Worm (Caenorhabditis elegans) whole organism, mixed stage, embryonic: ENCODE results near the gene hcf-1.

Experiments
- lin-13 ChIP-seq: fragments of 150-350 bp; optimal IDR thresholded peaks from 2 replicates; lab custom pipeline; 2014; ENCODE audit warnings: missing biosample characterization, missing genetic modification characterization
- snpc-4 ChIP-seq: fragments of 150-350 bp; optimal IDR thresholded peaks from 2 replicates; lab custom pipeline; 2014; ENCODE audit warnings: missing biosample characterization, missing genetic modification characterization
- unc-39 ChIP-seq: fragments of 150-350 bp; optimal IDR thresholded peaks from 2 replicates; lab custom pipeline; 2014; ENCODE audit warnings: missing biosample characterization, missing genetic modification characterization

DNA sequence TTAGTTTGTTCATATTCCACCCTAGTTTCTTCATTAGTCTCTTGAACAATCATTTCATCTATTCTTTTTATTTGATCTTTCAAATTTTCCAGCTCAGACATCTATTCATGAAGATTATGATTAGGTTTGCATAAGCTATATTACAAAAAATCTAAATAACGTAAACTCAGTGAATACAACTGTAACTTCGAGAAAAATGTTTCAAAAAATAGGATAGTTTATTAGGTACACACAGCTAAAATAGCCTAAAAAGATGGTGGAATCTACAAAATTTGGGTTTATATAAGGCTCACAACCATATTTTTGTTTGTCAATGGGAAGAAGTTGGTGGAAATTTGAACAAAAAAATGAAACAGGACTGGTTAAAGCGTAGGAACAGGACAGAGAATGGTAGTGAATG, 38.6 kb upstream of the hcf-1 start, which contains the start of gene zgpa-1:
- TF ChIP-seq unc-39 (no peak), snpc-4 (tag; lab: Kevin White, UChicago) (no peak), lin-13 (no peak)
